Worm (Caenorhabditis elegans) whole organism, young adult: ENCODE data around the gene vit-2.

Experiments used
- B0336.3 ChIP-seq: fragments of 200-800 bp; sonication (Bioruptor generic); IDR thresholded peaks from 2 replicates; pipeline ENCODE4 v1.3.6; 2022; ENCODE audit warnings: missing genetic modification characterization, missing compliant biosample characterization
- C06A6.2 ChIP-seq: fragments of 200-800 bp; sonication (Bioruptor generic); conservative IDR thresholded peaks from 2 replicates; pipeline ENCODE4 v1.3.6; 2022; ENCODE audit warnings: missing genetic modification characterization, missing compliant biosample characterization
- F23B12.7 ChIP-seq: sonication (generic microtip); optimal IDR thresholded peaks from 2 replicates; lab custom pipeline; 2017; ENCODE audit warnings: missing genetic modification characterization, mild to moderate bottlenecking, missing compliant biosample characterization, antibody characterized with exemption, moderate library complexity; ENCODE audit not compliant: insufficient read depth
- F37B4.10 ChIP-seq: fragments of 200-800 bp; sonication (Bioruptor generic); IDR thresholded peaks from 2 replicates; pipeline ENCODE4 v1.3.6; 2022; ENCODE audit warnings: missing genetic modification characterization, missing compliant biosample characterization
- F49E8.2 ChIP-seq: sonication (generic microtip); optimal IDR thresholded peaks from 3 replicates; lab custom pipeline; 2017; ENCODE audit warnings: missing genetic modification characterization, mild to moderate bottlenecking, missing compliant biosample characterization, antibody characterized with exemption, moderate library complexity; ENCODE audit not compliant: insufficient read depth
- F52B5.7 ChIP-seq: sonication (generic microtip); optimal IDR thresholded peaks from 2 replicates; lab custom pipeline; 2016; ENCODE audit warnings: mild to moderate bottlenecking, missing genetic modification characterization, missing compliant biosample characterization
- K11D2.4 ChIP-seq: fragments of 200-800 bp; sonication (Bioruptor generic); IDR thresholded peaks from 2 replicates; pipeline ENCODE4 v1.3.6; 2022; ENCODE audit warnings: missing genetic modification reagents, missing genetic modification characterization, missing compliant biosample characterization
- K12H6.12 ChIP-seq: fragments of 200-800 bp; sonication (Bioruptor generic); optimal IDR thresholded peaks from 2 replicates; lab custom pipeline; 2018; ENCODE audit warnings: mild to moderate bottlenecking, missing genetic modification characterization, missing compliant biosample characterization
- T26A5.8 ChIP-seq: sonication (generic microtip); optimal IDR thresholded peaks from 2 replicates; lab custom pipeline; 2016; ENCODE audit warnings: missing genetic modification characterization, missing compliant biosample characterization
- Y56A3A.18 ChIP-seq: fragments of 200-800 bp; sonication (Bioruptor generic); IDR thresholded peaks from 2 replicates; pipeline ENCODE4 v1.3.6; 2022; ENCODE audit warnings: missing genetic modification reagents, missing genetic modification characterization, missing compliant biosample characterization
- Y95B8A.8 ChIP-seq: fragments of 200-800 bp; sonication (Bioruptor generic); IDR thresholded peaks from 2 replicates; pipeline ENCODE4 v1.3.6; 2022; ENCODE audit warnings: missing genetic modification reagents, missing genetic modification characterization, missing compliant biosample characterization
- akir-1 ChIP-seq: fragments of 200-800 bp; sonication (Bioruptor generic); optimal IDR thresholded peaks from 2 replicates; lab custom pipeline; 2018; ENCODE audit warnings: mild to moderate bottlenecking, missing genetic modification characterization, moderate library complexity, missing compliant biosample characterization
- ama-1 ChIP-seq, 3 experiments: fragments of 150-350 bp in 1 of 3; sonication (generic microtip) in 2 of 3; optimal IDR thresholded peaks; 2 replicates each; lab custom pipeline; 2014 to 2018; ENCODE audit warnings: missing biosample characterization in 2 of 3, missing genetic modification characterization in 2 of 3, missing genetic modification reagents in 2 of 3
- atf-7 ChIP-seq: sonication (generic microtip); optimal IDR thresholded peaks from 2 replicates; lab custom pipeline; 2017; ENCODE audit warnings: mild to moderate bottlenecking, missing genetic modification characterization, missing compliant biosample characterization
- athp-1 ChIP-seq: sonication (generic microtip); optimal IDR thresholded peaks from 2 replicates; lab custom pipeline; 2017; ENCODE audit warnings: mild to moderate bottlenecking, missing genetic modification characterization, missing compliant biosample characterization
- cebp-1 ChIP-seq, 2 experiments: fragments of 200-800 bp in 1 of 2; sonication (Bioruptor generic) in 1 of 2; sonication (generic microtip) in 1 of 2; IDR thresholded peaks in 1 of 2; optimal IDR thresholded peaks in 1 of 2; 2 replicates each; pipeline versions ENCODE4 v1.3.6 to Lab custom; 2017 to 2022; ENCODE audit warnings: missing compliant biosample characterization in 2 of 2, missing genetic modification characterization in 2 of 2, mild to moderate bottlenecking in 1 of 2, missing genetic modification reagents in 1 of 2, moderate library complexity in 1 of 2
- ceh-27 ChIP-seq: fragments of 200-800 bp; sonication (Bioruptor generic); optimal IDR thresholded peaks from 2 replicates; lab custom pipeline; 2018; ENCODE audit warnings: mild to moderate bottlenecking, missing genetic modification characterization, moderate library complexity, missing compliant biosample characterization
- ceh-40 ChIP-seq: fragments of 200-800 bp; sonication (Bioruptor generic); IDR thresholded peaks from 2 replicates; pipeline ENCODE4 v1.3.6; 2022; ENCODE audit warnings: missing genetic modification characterization, missing compliant biosample characterization
- die-1 ChIP-seq: sonication (generic microtip); optimal IDR thresholded peaks from 2 replicates; lab custom pipeline; 2016; ENCODE audit warnings: missing genotype, mild to moderate bottlenecking, missing genetic modification characterization, missing compliant biosample characterization
- dox-1 ChIP-seq: fragments of 200-800 bp; sonication (Bioruptor generic); IDR thresholded peaks from 2 replicates; pipeline ENCODE4 v1.3.6; 2022; ENCODE audit warnings: missing genetic modification reagents, missing genetic modification characterization, missing compliant biosample characterization
- efl-1 ChIP-seq: fragments of 150-350 bp; optimal IDR thresholded peaks from 2 replicates; lab custom pipeline; 2014; ENCODE audit warnings: missing biosample characterization, missing genetic modification reagents, missing genetic modification characterization
- egrh-3 ChIP-seq: fragments of 200-800 bp; sonication (Bioruptor generic); IDR thresholded peaks from 2 replicates; pipeline ENCODE4 v1.3.6; 2022; ENCODE audit warnings: missing genetic modification reagents, missing genetic modification characterization, missing compliant biosample characterization
- ekl-4 ChIP-seq: fragments of 200-800 bp; sonication (Bioruptor generic); IDR thresholded peaks from 2 replicates; pipeline ENCODE4 v1.3.6; 2022; ENCODE audit warnings: missing genetic modification reagents, missing genetic modification characterization, missing compliant biosample characterization
- gei-17 ChIP-seq: fragments of 200-800 bp; sonication (Bioruptor generic); optimal IDR thresholded peaks from 2 replicates; lab custom pipeline; 2018; ENCODE audit warnings: mild to moderate bottlenecking, missing genetic modification characterization, missing compliant biosample characterization
- him-1 ChIP-seq: sonication (generic microtip); optimal IDR thresholded peaks from 2 replicates; lab custom pipeline; 2016; ENCODE audit warnings: missing genotype, missing genetic modification reagents, missing genetic modification characterization, missing compliant biosample characterization
- hmg-1.2 ChIP-seq: fragments of 200-800 bp; sonication (Bioruptor generic); IDR thresholded peaks from 2 replicates; pipeline ENCODE4 v1.3.6; 2022; ENCODE audit warnings: missing genetic modification reagents, missing genetic modification characterization, missing compliant biosample characterization
- lin-35 ChIP-seq, 3 experiments: fragments of 150-350 bp in 2 of 3; sonication (generic microtip) in 1 of 3; optimal IDR thresholded peaks; 2 replicates each; lab custom pipeline; 2014 to 2018; ENCODE audit warnings: missing biosample characterization in 3 of 3, missing genetic modification characterization in 3 of 3, missing genetic modification reagents in 3 of 3
- madf-10 ChIP-seq: sonication (generic microtip); optimal IDR thresholded peaks from 2 replicates; lab custom pipeline; 2016; ENCODE audit warnings: mild to moderate bottlenecking, missing genetic modification characterization, missing compliant biosample characterization
- mcd-1 ChIP-seq: fragments of 200-800 bp; sonication (Bioruptor generic); IDR thresholded peaks from 2 replicates; pipeline ENCODE4 v1.3.6; 2022; ENCODE audit warnings: missing genetic modification reagents, missing genetic modification characterization, missing compliant biosample characterization
- mes-4 ChIP-seq: sonication (generic microtip); optimal IDR thresholded peaks from 2 replicates; lab custom pipeline; 2016; ENCODE audit warnings: missing genotype, missing genetic modification characterization, missing compliant biosample characterization
- nhr-27 ChIP-seq: fragments of 200-800 bp; sonication (Bioruptor generic); optimal IDR thresholded peaks from 2 replicates; lab custom pipeline; 2018; ENCODE audit warnings: mild to moderate bottlenecking, missing genetic modification characterization, moderate library complexity, missing compliant biosample characterization
- rcor-1 ChIP-seq: fragments of 200-800 bp; sonication (Bioruptor generic); IDR thresholded peaks from 2 replicates; pipeline ENCODE4 v1.3.6; 2022; ENCODE audit warnings: missing genetic modification reagents, missing genetic modification characterization, missing compliant biosample characterization
- sea-2 ChIP-seq: fragments of 200-800 bp; sonication (Bioruptor generic); IDR thresholded peaks from 2 replicates; pipeline ENCODE4 v1.3.6; 2022; ENCODE audit warnings: missing genetic modification characterization, missing compliant biosample characterization
- snpc-1.3 ChIP-seq: sonication (generic microtip); optimal IDR thresholded peaks from 2 replicates; lab custom pipeline; 2017; ENCODE audit warnings: missing genetic modification characterization, mild to moderate bottlenecking, missing compliant biosample characterization, antibody characterized with exemption, moderate library complexity, missing genotype, missing genetic modification reagents; ENCODE audit not compliant: insufficient read depth
- zfh-2 ChIP-seq: fragments of 200-800 bp; sonication (Bioruptor generic); conservative IDR thresholded peaks from 2 replicates; pipeline ENCODE4 v1.3.6; 2022; ENCODE audit warnings: missing genetic modification reagents, missing genetic modification characterization, missing compliant biosample characterization
- ztf-18 ChIP-seq: sonication (generic microtip); optimal IDR thresholded peaks from 2 replicates; lab custom pipeline; 2016; ENCODE audit warnings: missing genotype, mild to moderate bottlenecking, missing genetic modification characterization, missing compliant biosample characterization
- ztf-22 ChIP-seq: fragments of 200-800 bp; sonication (Bioruptor generic); optimal IDR thresholded peaks from 2 replicates; lab custom pipeline; 2018; ENCODE audit warnings: mild to moderate bottlenecking, missing genetic modification characterization, moderate library complexity, missing compliant biosample characterization
- ztf-26 ChIP-seq: sonication (generic microtip); optimal IDR thresholded peaks from 2 replicates; lab custom pipeline; 2017; ENCODE audit warnings: missing genetic modification characterization, missing compliant biosample characterization

Gene vit-2

DNA sequence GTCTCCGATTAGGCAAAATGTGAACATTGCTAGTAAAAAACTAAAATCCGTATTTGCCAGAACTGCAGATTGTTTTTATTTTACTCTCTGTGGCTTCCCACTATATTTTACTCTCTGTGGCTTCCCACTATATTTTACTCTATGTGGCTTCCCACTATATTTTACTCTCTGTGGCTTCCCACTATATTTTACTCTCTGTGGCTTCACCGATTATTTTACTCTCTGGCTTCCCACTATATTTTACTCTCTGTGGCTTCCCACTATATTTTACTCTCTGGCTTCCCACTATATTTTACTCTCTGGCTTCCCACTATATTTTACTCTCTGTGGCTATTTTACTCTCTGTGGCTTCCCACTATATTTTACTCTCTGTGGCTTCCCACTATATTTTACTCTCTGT lies 44.6 kb upstream of the vit-2 start:
- TF ChIP-seq mes-4 (peak; percentile 2), die-1 (tag; lab: Kevin White, UChicago) (peak; percentile 9)

ce11 chrX:5059163-5059562 lies 41.7 kb upstream of the vit-2 start, which contains the start of gene C24H10.4:
Gene C24H10.4, minus strand, starts transcription at chrX:5059263.
- TF ChIP-seq ztf-18 (tag; lab: Kevin White, UChicago) (peak; percentile 60), ama-1 (optimal IDR thresholded peaks at IDR 0.05; lab: Kevin White, UChicago) (no peak), ama-1 (GFP tag; optimal IDR thresholded peaks at IDR 0.05; lab: Kevin White, UChicago) (no peak)

DNA sequence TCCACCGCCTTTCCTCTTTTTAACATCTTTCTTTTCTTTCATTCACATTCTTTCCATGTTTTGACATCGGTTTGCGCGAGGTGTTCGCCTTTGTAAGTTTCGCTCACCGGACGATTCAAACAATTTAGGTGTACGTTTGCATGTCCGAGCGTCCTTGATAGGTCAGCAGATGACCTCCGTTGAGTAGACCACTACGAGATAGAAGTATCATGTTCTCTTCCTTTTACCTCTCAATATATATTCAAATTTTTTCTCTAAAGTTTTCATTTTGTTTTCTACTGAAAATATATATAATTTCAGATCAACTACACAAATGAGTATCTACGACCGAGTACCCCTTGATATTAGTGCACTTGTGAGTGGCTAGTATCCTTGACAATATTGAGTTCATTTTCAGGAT lies 40.1 kb upstream of the vit-2 start, which contains the start of gene C24H10.3:
Gene C24H10.3 (plus strand): TSS at position 301 of the 400 bp plus-strand sequence.
- no peak for TF ChIP-seq egrh-3
- no peak for TF ChIP-seq hmg-1.2 (GFP tag; lab: Robert Waterston, UW)

DNA sequence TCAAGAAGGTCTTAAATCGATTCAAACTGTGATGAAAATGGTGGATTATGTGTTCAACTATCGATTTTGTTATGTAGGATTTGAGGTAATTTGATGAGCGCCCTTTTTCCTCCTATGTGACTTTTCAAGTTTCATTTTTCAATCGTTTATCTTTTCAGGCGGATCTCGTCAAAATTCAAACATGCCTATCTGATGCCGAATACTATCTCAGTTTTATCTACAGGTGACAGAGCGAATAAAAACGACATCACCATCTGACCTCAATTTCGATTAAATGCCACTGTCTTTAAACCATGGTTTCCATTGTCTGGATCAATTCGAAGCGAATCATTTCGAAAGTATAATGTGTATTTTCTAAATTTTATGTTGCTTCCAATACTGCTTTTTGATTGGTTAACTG lies 39.1 kb upstream of the vit-2 start:
- no peak for TF ChIP-seq nhr-27
- TF ChIP-seq mcd-1 (GFP tag; lab: Robert Waterston, UW) = no peak
- TF ChIP-seq sea-2 (GFP tag; lab: Robert Waterston, UW) = no peak
- no peak for TF ChIP-seq Y56A3A.18 (GFP tag; lab: Robert Waterston, UW)
- no peak for TF ChIP-seq atf-7
- no peak for TF ChIP-seq Y95B8A.8 (GFP tag; lab: Robert Waterston, UW)
- no peak for TF ChIP-seq mes-4
- TF ChIP-seq ekl-4 (GFP tag; lab: Robert Waterston, UW) = no peak
- TF ChIP-seq him-1 (tag; lab: Kevin White, UChicago) = no peak
- TF ChIP-seq F37B4.10 (GFP tag; lab: Robert Waterston, UW) = no peak
- no peak for TF ChIP-seq ceh-40
- TF ChIP-seq, all 124 proteins: peak for 0

ce11 chrX:5063750-5064652 lies 36.8 kb upstream of the vit-2 start, which contains the start of gene C24H10.2:
Gene C24H10.2, plus strand, starts transcription at chrX:5064602.
- TF ChIP-seq mes-4 (no peak), dox-1 (GFP tag; lab: Robert Waterston, UW) (peak; percentile 79), zfh-2 (peak; percentile 91), C06A6.2 (no peak), ceh-27 (peak; percentile 51), lin-35 (GFP tag; optimal IDR thresholded peaks at IDR 0.05; lab: Kevin White, UChicago) (peak in 1 of 3 experiments; percentile 10), ztf-26 (tag; lab: Kevin White, UChicago) (no peak), efl-1 (GFP tag; lab: Kevin White, UChicago) (peak; percentile 8), ztf-18 (tag; lab: Kevin White, UChicago) (peak; percentile 12), mcd-1 (GFP tag; lab: Robert Waterston, UW) (0 out of 2 replicates have a peak, but pooled peaks have one; percentile 18), rcor-1 (GFP tag; lab: Robert Waterston, UW) (no peak), athp-1 (tag; lab: Kevin White, UChicago) (no peak), gei-17 (GFP tag; lab: Kevin White, UChicago) (peak; percentile 17), ztf-22 (GFP tag; lab: Kevin White, UChicago) (no peak), K12H6.12 (peak; percentile 71), cebp-1 (GFP tag; IDR thresholded peaks at IDR 0.05; lab: Robert Waterston, UW) (no peak), cebp-1 (tag; optimal IDR thresholded peaks at IDR 0.05; lab: Kevin White, UChicago) (peak; percentile 76), akir-1 (GFP tag; lab: Kevin White, UChicago) (no peak), K11D2.4 (GFP tag; lab: Robert Waterston, UW) (peak; percentile 57), F49E8.2 (tag; lab: Kevin White, UChicago) (no peak), snpc-1.3 (no peak), madf-10 (peak; percentile 13), T26A5.8 (no peak), die-1 (tag; lab: Kevin White, UChicago) (no peak), F23B12.7 (peak; percentile 32), B0336.3 (GFP tag; lab: Robert Waterston, UW) (no peak), hmg-1.2 (GFP tag; lab: Robert Waterston, UW) (no peak), egrh-3 (no peak; the same call in 1 of the 2 replicates), F52B5.7 (tag; lab: Kevin White, UChicago) (no peak)
